Fruit fly (Drosophila melanogaster) whole organism, prepupa: ENCODE data around the gene PK2-R1.

ENCODE experiments used
- Blimp-1 ChIP-seq: fragments of 200-800 bp; sonication (Bioruptor generic); optimal IDR thresholded peaks from 3 replicates; lab custom pipeline; 2017; ENCODE audit warnings: missing biosample characterization, missing genetic modification characterization, mild to moderate bottlenecking, moderate library complexity, missing genetic modification reagents
- CG11762 ChIP-seq: fragments of 200-800 bp; sonication (Bioruptor generic); optimal IDR thresholded peaks from 3 replicates; lab custom pipeline; 2016; ENCODE audit warnings: missing biosample characterization, missing genetic modification characterization; ENCODE audit not compliant: insufficient read depth
- CG15336 ChIP-seq: fragments of 200-800 bp; sonication (Bioruptor generic); IDR thresholded peaks from 2 replicates; pipeline ENCODE4 v1.3.6; 2022; ENCODE audit warnings: missing biosample characterization, missing genetic modification characterization
- CG16779 ChIP-seq: fragments of 200-800 bp; sonication (Bioruptor generic); optimal IDR thresholded peaks from 3 replicates; lab custom pipeline; 2017; ENCODE audit warnings: missing biosample characterization, mild to moderate bottlenecking, missing genetic modification characterization
- CG3032 ChIP-seq: fragments of 200-800 bp; optimal IDR thresholded peaks from 2 replicates; lab custom pipeline; 2019; ENCODE audit warnings: missing biosample characterization, mild to moderate bottlenecking, missing genetic modification characterization, moderate library complexity
- CG34406 ChIP-seq: fragments of 200-800 bp; sonication (Bioruptor generic); optimal IDR thresholded peaks from 3 replicates; lab custom pipeline; 2016; ENCODE audit warnings: missing biosample characterization, missing genetic modification characterization
- CG3919 ChIP-seq: fragments of 200-800 bp; sonication (Bioruptor generic); optimal IDR thresholded peaks from 3 replicates; lab custom pipeline; 2016; ENCODE audit warnings: missing biosample characterization, missing genetic modification characterization
- CG6163 ChIP-seq: fragments of 200-800 bp; sonication (Bioruptor generic); IDR thresholded peaks from 3 replicates; pipeline ENCODE4 v1.3.6; 2022; ENCODE audit warnings: missing biosample characterization, missing genetic modification characterization
- CG6276 ChIP-seq: fragments of 200-800 bp; sonication (Bioruptor generic); optimal IDR thresholded peaks from 2 replicates; lab custom pipeline; 2017; ENCODE audit warnings: missing biosample characterization, mild to moderate bottlenecking, missing genetic modification characterization
- CG6792 ChIP-seq: fragments of 200-800 bp; sonication (Bioruptor generic); optimal IDR thresholded peaks from 3 replicates; lab custom pipeline; 2016; ENCODE audit warnings: missing biosample characterization, missing genetic modification characterization
- CG7368 ChIP-seq: fragments of 200-800 bp; sonication (Bioruptor generic); optimal IDR thresholded peaks from 3 replicates; lab custom pipeline; 2016; ENCODE audit warnings: missing biosample characterization, missing genetic modification characterization
- CG8119 ChIP-seq: fragments of 200-800 bp; sonication (Bioruptor generic); IDR thresholded peaks from 3 replicates; pipeline ENCODE4 v1.3.6; 2022; ENCODE audit warnings: missing biosample characterization, missing genetic modification characterization
- CG8319 ChIP-seq: fragments of 200-800 bp; sonication (Bioruptor generic); optimal IDR thresholded peaks from 3 replicates; lab custom pipeline; 2016; ENCODE audit warnings: missing biosample characterization, missing genetic modification characterization
- CG8632 ChIP-seq: fragments of 200-800 bp; sonication (Bioruptor generic); optimal IDR thresholded peaks from 3 replicates; lab custom pipeline; 2016; ENCODE audit warnings: missing biosample characterization, missing genetic modification characterization
- CG9139 ChIP-seq: fragments of 200-800 bp; sonication (Bioruptor generic); optimal IDR thresholded peaks from 3 replicates; lab custom pipeline; 2017; ENCODE audit warnings: missing biosample characterization, mild to moderate bottlenecking, missing genetic modification characterization
- Eip75B ChIP-seq: fragments of 200-800 bp; sonication (Bioruptor generic); optimal IDR thresholded peaks from 3 replicates; lab custom pipeline; 2016; ENCODE audit warnings: missing biosample characterization, missing genetic modification characterization
- Eip93F ChIP-seq: fragments of 200-800 bp; sonication (Bioruptor generic); optimal IDR thresholded peaks from 2 replicates; lab custom pipeline; 2016; ENCODE audit warnings: missing biosample characterization, mild to moderate bottlenecking, missing genetic modification characterization
- Ets96B ChIP-seq: fragments of 200-800 bp; optimal IDR thresholded peaks from 2 replicates; lab custom pipeline; 2019; ENCODE audit warnings: missing biosample characterization, mild to moderate bottlenecking, missing genetic modification characterization, moderate library complexity
- Gug ChIP-seq: fragments of 200-800 bp; sonication (Bioruptor generic); IDR thresholded peaks from 2 replicates; pipeline ENCODE4 v1.3.6; 2022; ENCODE audit warnings: missing biosample characterization, missing genetic modification characterization
- Hr38 ChIP-seq: sonication (Bioruptor generic); optimal IDR thresholded peaks from 2 replicates; lab custom pipeline; 2016; ENCODE audit warnings: missing biosample characterization, missing genetic modification characterization
- Hr39 ChIP-seq: fragments of 200-800 bp; sonication (Bioruptor generic); optimal IDR thresholded peaks from 2 replicates; lab custom pipeline; 2016; ENCODE audit warnings: missing biosample characterization, missing genetic modification characterization
- Hr4 ChIP-seq: fragments of 200-800 bp; sonication (Bioruptor generic); optimal IDR thresholded peaks from 3 replicates; lab custom pipeline; 2016; ENCODE audit warnings: missing biosample characterization, missing genetic modification characterization
- OdsH ChIP-seq: fragments of 200-800 bp; sonication (Bioruptor generic); optimal IDR thresholded peaks from 3 replicates; lab custom pipeline; 2016; ENCODE audit warnings: missing biosample characterization, missing genetic modification characterization
- Smox ChIP-seq: fragments of 200-800 bp; sonication (Bioruptor generic); optimal IDR thresholded peaks from 3 replicates; lab custom pipeline; 2016; ENCODE audit warnings: missing biosample characterization, missing genetic modification characterization
- Sox102F ChIP-seq: fragments of 200-800 bp; sonication (Bioruptor generic); optimal IDR thresholded peaks from 2 replicates; lab custom pipeline; 2016; ENCODE audit warnings: missing biosample characterization, mild to moderate bottlenecking, missing genetic modification characterization
- Sox14 ChIP-seq: fragments of 200-800 bp; sonication (Bioruptor generic); optimal IDR thresholded peaks from 3 replicates; lab custom pipeline; 2016; ENCODE audit warnings: missing biosample characterization, missing genetic modification characterization
- Sox15 ChIP-seq: fragments of 200-800 bp; sonication (Bioruptor generic); optimal IDR thresholded peaks from 3 replicates; lab custom pipeline; 2016; ENCODE audit warnings: missing biosample characterization, missing genetic modification characterization
- acj6 ChIP-seq: fragments of 200-800 bp; sonication (Bioruptor generic); optimal IDR thresholded peaks from 3 replicates; lab custom pipeline; 2016; ENCODE audit warnings: missing biosample characterization, missing genetic modification characterization
- cyc ChIP-seq: fragments of 200-800 bp; sonication (Bioruptor generic); optimal IDR thresholded peaks from 3 replicates; lab custom pipeline; 2016; ENCODE audit warnings: missing biosample characterization, missing genetic modification characterization
- dac ChIP-seq: fragments of 200-800 bp; sonication (Bioruptor generic); optimal IDR thresholded peaks from 2 replicates; lab custom pipeline; 2017; ENCODE audit warnings: missing biosample characterization, mild to moderate bottlenecking, missing genetic modification characterization
- esn ChIP-seq: fragments of 200-800 bp; sonication (Bioruptor generic); optimal IDR thresholded peaks from 2 replicates; lab custom pipeline; 2016; ENCODE audit warnings: missing biosample characterization, mild to moderate bottlenecking, missing genetic modification characterization, moderate library complexity
- fd59A ChIP-seq: fragments of 200-800 bp; sonication (Bioruptor generic); optimal IDR thresholded peaks from 2 replicates; lab custom pipeline; 2017; ENCODE audit warnings: missing biosample characterization, mild to moderate bottlenecking, missing genetic modification characterization, missing genetic modification reagents
- fkh ChIP-seq: fragments of 200-800 bp; sonication (Bioruptor generic); optimal IDR thresholded peaks from 3 replicates; lab custom pipeline; 2017; ENCODE audit warnings: missing biosample characterization, mild to moderate bottlenecking, missing genetic modification characterization, moderate library complexity
- net ChIP-seq: fragments of 200-800 bp; sonication (Bioruptor generic); optimal IDR thresholded peaks from 3 replicates; lab custom pipeline; 2016; ENCODE audit warnings: missing biosample characterization, missing genetic modification characterization
- ss ChIP-seq, 2 experiments: fragments of 200-800 bp; sonication (Bioruptor generic); optimal IDR thresholded peaks; 2 replicates in 1 of 2; 3 replicates in 1 of 2; lab custom pipeline; 2017 to 2018; ENCODE audit warnings: mild to moderate bottlenecking in 2 of 2, missing biosample characterization in 2 of 2, missing genetic modification characterization in 2 of 2, moderate library complexity in 1 of 2
- topi ChIP-seq: fragments of 200-800 bp; sonication (Bioruptor generic); optimal IDR thresholded peaks from 3 replicates; lab custom pipeline; 2016; ENCODE audit warnings: missing biosample characterization, missing genetic modification characterization
- vri ChIP-seq: fragments of 200-800 bp; sonication (Bioruptor generic); optimal IDR thresholded peaks from 3 replicates; lab custom pipeline; 2016; ENCODE audit warnings: missing biosample characterization, mild to moderate bottlenecking, missing genetic modification characterization

PK2-R1 gene

dm6 chr3R:13294461-13294860 lies 43.7 kb upstream of the PK2-R1 start, which contains the start of gene CG8773:
Gene CG8773 (plus strand): TSS chr3R:13294748.
- TF ChIP-seq Hr38 (GFP tag; lab: Kevin White, UChicago) (no peak), Blimp-1 (no peak), vri (peak; percentile 19), CG6792 (GFP tag; lab: Kevin White, UChicago) (no peak), CG16779 (no peak)

- no peak for TF ChIP-seq topi (GFP tag; lab: Kevin White, UChicago)
- no peak for TF ChIP-seq Hr4 (GFP tag; lab: Kevin White, UChicago)
- TF ChIP-seq Eip75B, result no peak
- no peak for TF ChIP-seq CG6163 (GFP tag; lab: Robert Waterston, UW)
- no peak for TF ChIP-seq ss (GFP tag; optimal IDR thresholded peaks at IDR 0.05; lab: Kevin White, UChicago)
- no peak for TF ChIP-seq CG8632
- TF ChIP-seq CG34406 (GFP tag; lab: Kevin White, UChicago), result no peak
- TF ChIP-seq Sox14, result no peak
- no peak for TF ChIP-seq CG3032
- no peak for TF ChIP-seq Eip93F
- no peak for TF ChIP-seq esn (GFP tag; lab: Kevin White, UChicago)
- TF ChIP-seq OdsH, result no peak
- TF ChIP-seq CG6276 (GFP tag; lab: Kevin White, UChicago), result no peak
- no peak for TF ChIP-seq net (GFP tag; lab: Kevin White, UChicago)
- no peak for TF ChIP-seq fkh
- TF ChIP-seq CG8119 (GFP tag; lab: Robert Waterston, UW), result no peak
Observed at dm6 chr3R:13298114-13298818, 39.9 kb upstream of the PK2-R1 start, which contains the start of gene CG8774. Gene CG8774 (plus strand): TSS chr3R:13298768.

- TF ChIP-seq CG9139 (no peak), CG11762 (GFP tag; lab: Kevin White, UChicago) (no peak), vri (peak; percentile 37), Sox14 (no peak), Smox (GFP tag; lab: Kevin White, UChicago) (no peak)
- TF ChIP-seq, all 60 proteins: peak for 1
Observed at dm6 chr3R:13302348-13302747, 35.8 kb upstream of the PK2-R1 start, which contains the start of gene CG32473. Gene CG32473 (plus strand): TSS chr3R:13302648.

- TF ChIP-seq Smox (GFP tag; lab: Kevin White, UChicago) (no peak), OdsH (no peak), cyc (GFP tag; lab: Kevin White, UChicago) (no peak), Sox15 (GFP tag; lab: Kevin White, UChicago) (no peak), CG16779 (no peak), Gug (no peak), topi (GFP tag; lab: Kevin White, UChicago) (no peak), CG3919 (no peak), fd59A (GFP tag; lab: Kevin White, UChicago) (no peak), Hr39 (no peak), CG7368 (GFP tag; lab: Kevin White, UChicago) (no peak), CG8319 (GFP tag; lab: Kevin White, UChicago) (no peak), CG15336 (GFP tag; lab: Robert Waterston, UW) (no peak), Ets96B (tag; lab: Kevin White, UChicago) (no peak), dac (GFP tag; lab: Kevin White, UChicago) (no peak), net (GFP tag; lab: Kevin White, UChicago) (no peak), Sox102F (GFP tag; lab: Kevin White, UChicago) (no peak), acj6 (no peak), Eip75B (no peak), Blimp-1 (no peak)
- TF ChIP-seq, all 60 proteins: peak for 0
Observed at dm6 chr3R:13303126-13303525, 35.0 kb upstream of the PK2-R1 start, which contains the start of gene CG43208. Gene CG43208 (plus strand): TSS chr3R:13303426.
